Worm (Caenorhabditis elegans): ENCODE data around the gene aat-6.

The aat-6 gene

ce11 chrV:11504853-11505397, 34.5 kb upstream of the aat-6 start, which contains the start of the genes C55A6.1 and C55A6.10 (continued):
- peak; percentile 56 for TF ChIP-seq dve-1 (tag; optimal IDR thresholded peaks at IDR 0.05; ENCODE audit: insufficient read depth)
- peak; percentile 78 for TF ChIP-seq snpc-1.2 (GFP tag; IDR thresholded peaks at IDR 0.05)
- TF ChIP-seq hlh-11 (tag; optimal IDR thresholded peaks at IDR 0.05) = peak; percentile 61
- TF ChIP-seq nhr-28 (tag; optimal IDR thresholded peaks at IDR 0.05) = peak; percentile 12
- peak in 1 of 2 experiments; percentile 23 for TF ChIP-seq hif-1 (tag; optimal IDR thresholded peaks at IDR 0.05)
- TF ChIP-seq rbr-2 (tag; optimal IDR thresholded peaks at IDR 0.05) = peak; percentile 81
- TF ChIP-seq nhr-42 (GFP tag; IDR thresholded peaks at IDR 0.05) = peak; percentile 76
- TF ChIP-seq hlh-30 (tag; optimal IDR thresholded peaks at IDR 0.05; ENCODE audit: insufficient read depth) = peak; percentile 49
- peak; percentile 79 for TF ChIP-seq dmd-6 (GFP tag; IDR thresholded peaks at IDR 0.05)

ce11 chrV:11503081-11503751, 32.8 kb upstream of the aat-6 start, which contains the start of gene C55A6.12:
Gene C55A6.12, minus strand, starts transcription at chrV:11503131.
- TF ChIP-seq lsy-2 (tag; optimal IDR thresholded peaks at IDR 0.05) (peak in 1 of 2 experiments; percentile 24), dpl-1 (GFP tag; optimal IDR thresholded peaks at IDR 0.05) (peak; percentile 79), unc-62 (GFP tag; optimal IDR thresholded peaks at IDR 0.05 in 1 of 2) (peak in 1 of 2 experiments; percentile 3), unc-62 (tag; optimal IDR thresholded peaks at IDR 0.05) (no peak), ceh-82 (tag; optimal IDR thresholded peaks at IDR 0.05) (no peak)

ce11 chrV:11500980-11501379, 30.5 kb upstream of the aat-6 start:
- TF ChIP-seq ztf-7 (tag; optimal IDR thresholded peaks at IDR 0.05) = no peak
- TF ChIP-seq dve-1 (tag; optimal IDR thresholded peaks at IDR 0.05; ENCODE audit: insufficient read depth) = peak; percentile 18
- peak; percentile 52 for TF ChIP-seq hlh-11 (tag; optimal IDR thresholded peaks at IDR 0.05)
- TF ChIP-seq nhr-28 (tag; optimal IDR thresholded peaks at IDR 0.05) = peak; percentile 44
- TF ChIP-seq dmd-6 (GFP tag; IDR thresholded peaks at IDR 0.05) = peak; percentile 30
- TF ChIP-seq egl-43 (GFP tag; IDR thresholded peaks at IDR 0.05) = no peak
- TF ChIP-seq unc-130 (GFP tag; optimal IDR thresholded peaks at IDR 0.05) = no peak

ce11 chrV:11499786-11500185, 29.3 kb upstream of the aat-6 start:
- TF ChIP-seq ceh-44 (GFP tag; IDR thresholded peaks at IDR 0.05) (no peak), saeg-2 (GFP tag; IDR thresholded peaks at IDR 0.05) (no peak), nhr-10 (tag; optimal IDR thresholded peaks at IDR 0.05) (no peak), Y75B8A.6 (GFP tag; IDR thresholded peaks at IDR 0.05) (no peak), mdt-29 (GFP tag; IDR thresholded peaks at IDR 0.05) (no peak), nhr-48 (tag; optimal IDR thresholded peaks at IDR 0.05) (no peak), nhr-28 (tag; optimal IDR thresholded peaks at IDR 0.05) (peak; percentile 22), sdz-12 (GFP tag; optimal IDR thresholded peaks at IDR 0.05) (no peak), mdl-1 (tag; optimal IDR thresholded peaks at IDR 0.05) (no peak), ZK337.2 (GFP tag; IDR thresholded peaks at IDR 0.05) (no peak), T20F7.1 (GFP tag; optimal IDR thresholded peaks at IDR 0.05) (no peak), egl-27 (tag; optimal IDR thresholded peaks at IDR 0.05) (no peak), dpl-1 (GFP tag; optimal IDR thresholded peaks at IDR 0.05) (no peak), mxl-3 (GFP tag; optimal IDR thresholded peaks at IDR 0.05) (peak; percentile 9), mes-2 (tag; optimal IDR thresholded peaks at IDR 0.05; ENCODE audit: poor library complexity, severe bottlenecking) (no peak), dmd-8 (GFP tag; IDR thresholded peaks at IDR 0.05) (no peak), lir-3 (tag; optimal IDR thresholded peaks at IDR 0.05) (no peak), snpc-1.2 (GFP tag; IDR thresholded peaks at IDR 0.05) (no peak), rbr-2 (tag; optimal IDR thresholded peaks at IDR 0.05) (no peak), D1046.2 (GFP tag; IDR thresholded peaks at IDR 0.05) (no peak), hmg-1.1 (GFP tag; IDR thresholded peaks at IDR 0.05) (no peak), ctbp-1 (GFP tag; IDR thresholded peaks at IDR 0.05) (no peak), tag-97 (GFP tag; IDR thresholded peaks at IDR 0.05) (no peak), set-16 (GFP tag; IDR thresholded peaks at IDR 0.05) (no peak), unc-62 (GFP tag; optimal IDR thresholded peaks at IDR 0.05 in 1 of 2) (peak in 1 of 2 experiments; percentile 92), unc-62 (tag; optimal IDR thresholded peaks at IDR 0.05) (no peak)
